Fruit fly (Drosophila melanogaster): Measurements from ENCODE around the gene CG10621.

CG10621 gene

DNA sequence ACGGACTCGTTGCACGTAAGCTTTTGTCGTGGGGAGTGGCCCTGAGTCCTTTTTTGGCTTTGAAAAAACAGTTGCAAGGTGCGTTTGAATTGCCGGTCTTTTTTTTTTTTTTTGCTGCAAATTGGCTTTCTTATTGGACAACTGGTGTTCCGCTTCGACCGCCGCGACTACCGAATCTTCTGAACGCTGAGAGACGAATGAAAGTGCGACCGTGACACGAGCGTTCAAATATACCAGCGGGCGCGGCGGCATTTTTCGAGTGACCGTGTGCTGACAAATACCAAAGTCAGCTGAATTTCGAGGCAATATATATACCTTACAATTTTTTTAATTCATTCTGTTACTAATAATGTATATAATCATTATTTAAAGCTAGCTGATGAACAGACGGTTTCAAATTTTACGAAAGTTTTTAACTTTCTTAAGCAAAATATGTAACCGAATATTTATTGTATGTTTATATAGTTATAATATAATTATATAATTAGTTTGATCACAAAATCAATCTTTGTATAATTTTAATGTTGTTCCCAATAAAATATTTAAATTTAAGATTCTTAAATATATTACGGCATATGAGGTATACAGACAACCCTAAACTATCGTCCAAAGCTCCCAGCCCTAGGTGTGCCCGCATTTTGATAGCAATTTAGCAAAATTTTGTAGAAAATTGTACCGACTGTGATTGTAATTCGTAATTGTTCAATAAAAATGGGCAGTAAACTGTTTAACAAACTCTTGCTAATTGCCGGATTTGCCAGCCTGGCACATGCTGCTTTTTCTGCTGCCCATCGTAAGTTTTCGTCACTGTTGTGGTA is 33.1 kb upstream of the CG10621 start, which contains the start of the genes Swip-1 and EMC5 (continued):
- peak; percentile 43 for TF ChIP-seq dmrt93B (GFP tag; optimal IDR thresholded peaks at IDR 0.05)
- peak; percentile 42 for TF ChIP-seq OdsH (GFP tag; optimal IDR thresholded peaks at IDR 0.05)
- no peak for TF ChIP-seq dl (GFP tag; optimal IDR thresholded peaks at IDR 0.05; ENCODE audit: insufficient read depth in 1 of 2, partially characterized antibody in 2 of 2)
- TF ChIP-seq usp (GFP tag; optimal IDR thresholded peaks at IDR 0.05): no peak
- TF ChIP-seq pan (optimal IDR thresholded peaks at IDR 0.05): no peak
- TF ChIP-seq jim (GFP tag; optimal IDR thresholded peaks at IDR 0.05): no peak
- no peak for TF ChIP-seq lola (GFP tag; optimal IDR thresholded peaks at IDR 0.05)
- no peak for TF ChIP-seq Dfd (GFP tag; optimal IDR thresholded peaks at IDR 0.05)
- TF ChIP-seq dsf (GFP tag; optimal IDR thresholded peaks at IDR 0.05; ENCODE audit: borderline replicate concordance): no peak
- peak; percentile 2 for TF ChIP-seq Hr83 (GFP tag; optimal IDR thresholded peaks at IDR 0.05; ENCODE audit: poor library complexity, severe bottlenecking)
- no peak for TF ChIP-seq br (GFP tag; optimal IDR thresholded peaks at IDR 0.05)
- TF ChIP-seq GATAd (GFP tag; optimal IDR thresholded peaks at IDR 0.05): no peak

DNA sequence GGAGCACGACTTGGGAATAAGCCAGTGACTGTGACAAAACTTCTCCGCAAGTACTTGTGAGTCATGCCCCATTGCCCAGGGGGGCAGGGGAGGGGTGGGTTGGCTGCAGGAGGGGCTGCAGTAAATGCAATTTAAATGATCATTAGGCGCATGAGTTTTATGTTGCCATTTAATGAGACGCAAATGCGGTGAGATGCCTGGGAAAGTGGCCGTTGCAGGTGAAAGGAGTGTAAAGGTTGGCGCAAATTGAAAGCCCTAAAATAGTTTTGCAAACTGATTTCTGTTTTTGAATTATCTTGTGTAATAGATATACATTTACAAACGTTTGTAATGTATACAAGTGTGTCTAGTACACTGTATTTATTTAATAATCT is 31.9 kb upstream of the CG10621 start:
- no peak for TF ChIP-seq Mio (GFP tag; optimal IDR thresholded peaks at IDR 0.05)
- no peak for TF ChIP-seq rgr (GFP tag; optimal IDR thresholded peaks at IDR 0.05)
- no peak for TF ChIP-seq N (GFP tag; optimal IDR thresholded peaks at IDR 0.05)
- TF ChIP-seq dsf (GFP tag; optimal IDR thresholded peaks at IDR 0.05; ENCODE audit: borderline replicate concordance): no peak
- no peak for TF ChIP-seq dmrt93B (GFP tag; optimal IDR thresholded peaks at IDR 0.05)
- TF ChIP-seq Jra (GFP tag; optimal IDR thresholded peaks at IDR 0.05): no peak
- no peak for TF ChIP-seq lola (GFP tag; optimal IDR thresholded peaks at IDR 0.05)
- TF ChIP-seq Vsx2 (GFP tag; optimal IDR thresholded peaks at IDR 0.05; ENCODE audit: partially characterized antibody): no peak
- TF ChIP-seq CrebA (GFP tag; optimal IDR thresholded peaks at IDR 0.05; ENCODE audit: borderline replicate concordance): no peak

- TF ChIP-seq h (GFP tag; optimal IDR thresholded peaks at IDR 0.05) (peak; percentile 32), Dfd (GFP tag; optimal IDR thresholded peaks at IDR 0.05) (no peak), CrebA (GFP tag; optimal IDR thresholded peaks at IDR 0.05; ENCODE audit: borderline replicate concordance) (no peak), sv (GFP tag; optimal IDR thresholded peaks at IDR 0.05) (no peak), Jra (GFP tag; optimal IDR thresholded peaks at IDR 0.05) (no peak), Abd-B (GFP tag; optimal IDR thresholded peaks at IDR 0.05) (no peak), HLH106 (tag; optimal IDR thresholded peaks at IDR 0.05) (peak; percentile 42), Vsx2 (GFP tag; optimal IDR thresholded peaks at IDR 0.05; ENCODE audit: partially characterized antibody) (no peak), CG9705 (GFP tag; optimal IDR thresholded peaks at IDR 0.05) (no peak), br (GFP tag; optimal IDR thresholded peaks at IDR 0.05) (peak; percentile 8), sage (GFP tag; optimal IDR thresholded peaks at IDR 0.05) (no peak), Mio (GFP tag; optimal IDR thresholded peaks at IDR 0.05) (no peak), brk (GFP tag; optimal IDR thresholded peaks at IDR 0.05) (no peak), N (GFP tag; optimal IDR thresholded peaks at IDR 0.05) (no peak), fru (GFP tag; optimal IDR thresholded peaks at IDR 0.05) (peak; percentile 20), rgr (GFP tag; optimal IDR thresholded peaks at IDR 0.05) (no peak), foxo (GFP tag; optimal IDR thresholded peaks at IDR 0.05) (peak in 1 of 2 experiments; percentile 30), OdsH (GFP tag; optimal IDR thresholded peaks at IDR 0.05) (peak; percentile 22), pan (optimal IDR thresholded peaks at IDR 0.05) (no peak), Sp1 (GFP tag; optimal IDR thresholded peaks at IDR 0.05) (no peak)
Observed at dm6 chr2L:18985201-18986124, 31.2 kb upstream of the CG10621 start.

- TF ChIP-seq OdsH (GFP tag; optimal IDR thresholded peaks at IDR 0.05) (no peak), foxo (GFP tag; optimal IDR thresholded peaks at IDR 0.05) (no peak), psq (GFP tag; optimal IDR thresholded peaks at IDR 0.05) (no peak), sv (GFP tag; optimal IDR thresholded peaks at IDR 0.05) (no peak), tai (GFP tag; optimal IDR thresholded peaks at IDR 0.05) (no peak), ey (GFP tag; optimal IDR thresholded peaks at IDR 0.05) (no peak), Hnf4 (GFP tag; optimal IDR thresholded peaks at IDR 0.05) (no peak), woc (GFP tag; optimal IDR thresholded peaks at IDR 0.05) (no peak), Jra (GFP tag; optimal IDR thresholded peaks at IDR 0.05) (no peak), CG32264 (GFP tag; optimal IDR thresholded peaks at IDR 0.05) (no peak), Sp1 (GFP tag; optimal IDR thresholded peaks at IDR 0.05) (no peak), fru (GFP tag; optimal IDR thresholded peaks at IDR 0.05) (no peak), Dif (GFP tag; optimal IDR thresholded peaks at IDR 0.05; ENCODE audit: partially characterized antibody) (no peak), Hr83 (GFP tag; optimal IDR thresholded peaks at IDR 0.05; ENCODE audit: poor library complexity, severe bottlenecking) (no peak), dsf (GFP tag; optimal IDR thresholded peaks at IDR 0.05; ENCODE audit: borderline replicate concordance) (no peak), pan (optimal IDR thresholded peaks at IDR 0.05) (no peak), Hr78 (GFP tag; optimal IDR thresholded peaks at IDR 0.05) (no peak), h (GFP tag; optimal IDR thresholded peaks at IDR 0.05) (no peak), Myc (optimal IDR thresholded peaks at IDR 0.05) (no peak)
Observed at dm6 chr2L:18984158-18984557, 29.9 kb upstream of the CG10621 start.
